Worm (Caenorhabditis elegans): ENCODE results near the gene Y54G11A.9.

The Y54G11A.9 gene

ce11 chrII:14383644-14384043 is 37.4 kb upstream of the Y54G11A.9 start, which contains the start of gene mes-2 (continued):
- TF ChIP-seq sea-2 (GFP tag; IDR thresholded peaks at IDR 0.05) (no peak), lin-54 (GFP tag; optimal IDR thresholded peaks at IDR 0.05) (peak; percentile 98), rpc-1 (optimal IDR thresholded peaks at IDR 0.05) (no peak), rpc-1 (tag; optimal IDR thresholded peaks at IDR 0.05) (no peak), let-607 (tag; optimal IDR thresholded peaks at IDR 0.05) (no peak), nhr-27 (tag; optimal IDR thresholded peaks at IDR 0.05) (no peak), lin-40 (tag; optimal IDR thresholded peaks at IDR 0.05) (peak; percentile 67), lir-1 (GFP tag; conservative IDR thresholded peaks at IDR 0.05) (0 out of 2 replicates have a peak, but pooled peaks have one; percentile 29), sptf-2 (GFP tag; optimal IDR thresholded peaks at IDR 0.05) (no peak), ztf-28 (GFP tag; IDR thresholded peaks at IDR 0.05) (peak; percentile 46; the same call in 1 of the 2 replicates), snpc-4 (GFP tag; optimal IDR thresholded peaks at IDR 0.05) (no peak), snpc-4 (tag; optimal IDR thresholded peaks at IDR 0.05) (no peak), tlf-1 (GFP tag; optimal IDR thresholded peaks at IDR 0.05) (no peak), F33H1.4 (GFP tag; IDR thresholded peaks at IDR 0.05) (peak; percentile 69), B0019.2 (GFP tag; conservative IDR thresholded peaks at IDR 0.05) (no peak), T26A5.8 (tag; optimal IDR thresholded peaks at IDR 0.05) (no peak), egl-44 (GFP tag; IDR thresholded peaks at IDR 0.05) (no peak), C06A6.2 (GFP tag; conservative IDR thresholded peaks at IDR 0.05) (no peak), xnd-1 (tag; optimal IDR thresholded peaks at IDR 0.05) (peak; percentile 31), ccch-3 (GFP tag; optimal IDR thresholded peaks at IDR 0.05) (no peak), lsy-27 (tag; optimal IDR thresholded peaks at IDR 0.05; ENCODE audit: borderline replicate concordance, insufficient read depth) (no peak), bed-2 (GFP tag; IDR thresholded peaks at IDR 0.05) (no peak), pha-4 (tag; optimal IDR thresholded peaks at IDR 0.05) (no peak), tbp1 (GFP tag; optimal IDR thresholded peaks at IDR 0.05) (peak; percentile 22), zfh-2 (GFP tag; conservative IDR thresholded peaks at IDR 0.05) (no peak), attf-5 (GFP tag; optimal IDR thresholded peaks at IDR 0.05) (peak; percentile 52), ztf-25 (GFP tag; IDR thresholded peaks at IDR 0.05) (no peak), madf-6 (GFP tag; IDR thresholded peaks at IDR 0.05) (peak; percentile 77), nfya-1 (tag; optimal IDR thresholded peaks at IDR 0.05; ENCODE audit: borderline replicate concordance, insufficient read depth) (no peak), mes-4 (tag; optimal IDR thresholded peaks at IDR 0.05) (no peak), ama-1 (optimal IDR thresholded peaks at IDR 0.05) (no peak), ama-1 (GFP tag; optimal IDR thresholded peaks at IDR 0.05) (no peak), Y56A3A.18 (GFP tag; IDR thresholded peaks at IDR 0.05) (no peak), F57A8.1 (GFP tag; optimal IDR thresholded peaks at IDR 0.05) (no peak), mcd-1 (GFP tag; IDR thresholded peaks at IDR 0.05) (peak; percentile 98), gei-17 (GFP tag; optimal IDR thresholded peaks at IDR 0.05) (no peak), efl-1 (GFP tag; optimal IDR thresholded peaks at IDR 0.05) (peak; percentile 95)

- no peak for TF ChIP-seq fkh-3 (tag; optimal IDR thresholded peaks at IDR 0.05)
- no peak for TF ChIP-seq attf-6 (GFP tag; IDR thresholded peaks at IDR 0.05)
- TF ChIP-seq dpff-1 (tag; optimal IDR thresholded peaks at IDR 0.05), result no peak
- TF ChIP-seq rec-8 (tag; optimal IDR thresholded peaks at IDR 0.05), result no peak
- no peak for TF ChIP-seq snpc-4 (GFP tag; optimal IDR thresholded peaks at IDR 0.05)
- TF ChIP-seq snpc-4 (tag; optimal IDR thresholded peaks at IDR 0.05), result no peak
- TF ChIP-seq ztf-3 (GFP tag; optimal IDR thresholded peaks at IDR 0.05), result no peak
- no peak for TF ChIP-seq Y79H2A.3 (GFP tag; conservative IDR thresholded peaks at IDR 0.05)
- TF ChIP-seq bed-2 (GFP tag; IDR thresholded peaks at IDR 0.05), result no peak
Observed at ce11 chrII:14381450-14381849, 35.2 kb upstream of the Y54G11A.9 start, which contains the start of gene sdz-26. Gene sdz-26 (plus strand): TSS chrII:14381750.
